Fruit fly (Drosophila melanogaster): ENCODE results near the gene velo.

The velo gene

dm6 chr3L:6783403-6783802, 30.9 kb upstream of the velo start:
- no peak for TF ChIP-seq N (GFP tag; optimal IDR thresholded peaks at IDR 0.05)
- no peak for TF ChIP-seq Dfd (GFP tag; optimal IDR thresholded peaks at IDR 0.05)
- TF ChIP-seq dmrt93B (GFP tag; optimal IDR thresholded peaks at IDR 0.05) = no peak
- TF ChIP-seq CG32264 (GFP tag; optimal IDR thresholded peaks at IDR 0.05) = no peak
- TF ChIP-seq br (GFP tag; optimal IDR thresholded peaks at IDR 0.05) = no peak
- no peak for TF ChIP-seq Rel (GFP tag; optimal IDR thresholded peaks at IDR 0.05)
- no peak for TF ChIP-seq Rel (tag; optimal IDR thresholded peaks at IDR 0.05)
- TF ChIP-seq Hnf4 (GFP tag; optimal IDR thresholded peaks at IDR 0.05) = no peak
- no peak for TF ChIP-seq lola (GFP tag; optimal IDR thresholded peaks at IDR 0.05)
- no peak for TF ChIP-seq Sp1 (GFP tag; optimal IDR thresholded peaks at IDR 0.05)
- no peak for TF ChIP-seq CrebA (GFP tag; optimal IDR thresholded peaks at IDR 0.05; ENCODE audit: borderline replicate concordance)
- TF ChIP-seq Dif (GFP tag; optimal IDR thresholded peaks at IDR 0.05; ENCODE audit: partially characterized antibody) = no peak
- TF ChIP-seq tai (GFP tag; optimal IDR thresholded peaks at IDR 0.05) = no peak
- TF ChIP-seq Myc (optimal IDR thresholded peaks at IDR 0.05) = no peak
- no peak for TF ChIP-seq sage (GFP tag; optimal IDR thresholded peaks at IDR 0.05)
- no peak for TF ChIP-seq HLH106 (tag; optimal IDR thresholded peaks at IDR 0.05)
- TF ChIP-seq Hr78 (GFP tag; optimal IDR thresholded peaks at IDR 0.05) = no peak
- TF ChIP-seq Mio (GFP tag; optimal IDR thresholded peaks at IDR 0.05) = no peak
- TF ChIP-seq Vsx2 (GFP tag; optimal IDR thresholded peaks at IDR 0.05; ENCODE audit: partially characterized antibody) = no peak
- TF ChIP-seq sv (GFP tag; optimal IDR thresholded peaks at IDR 0.05) = no peak

DNA sequence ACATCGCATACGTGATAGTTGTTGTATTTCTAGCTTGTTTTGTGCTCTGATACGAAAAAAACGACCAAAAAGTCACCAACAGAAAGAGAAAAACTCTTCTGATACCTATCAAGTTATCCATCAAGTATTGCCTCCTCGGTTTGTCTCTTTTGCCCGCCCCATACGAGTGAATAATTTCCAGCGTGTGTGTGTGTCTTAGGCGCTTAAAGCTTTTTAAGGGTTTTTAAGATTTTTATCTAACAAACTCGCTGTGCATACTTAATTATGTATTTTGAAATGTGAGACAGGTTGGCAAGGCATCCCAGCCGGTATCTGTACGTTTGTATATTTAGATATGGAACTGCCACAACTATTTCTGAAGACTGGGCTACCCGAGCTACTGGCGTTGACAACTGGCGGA, 26.8 kb upstream of the velo start:
- TF ChIP-seq Vsx2 (GFP tag; optimal IDR thresholded peaks at IDR 0.05; ENCODE audit: partially characterized antibody) (no peak), dsf (GFP tag; optimal IDR thresholded peaks at IDR 0.05; ENCODE audit: borderline replicate concordance) (no peak), Abd-B (GFP tag; optimal IDR thresholded peaks at IDR 0.05) (no peak), N (GFP tag; optimal IDR thresholded peaks at IDR 0.05) (no peak), HLH106 (tag; optimal IDR thresholded peaks at IDR 0.05) (no peak), brk (GFP tag; optimal IDR thresholded peaks at IDR 0.05) (no peak), tai (GFP tag; optimal IDR thresholded peaks at IDR 0.05) (no peak), ey (GFP tag; optimal IDR thresholded peaks at IDR 0.05) (no peak), sv (GFP tag; optimal IDR thresholded peaks at IDR 0.05) (no peak), CG32264 (GFP tag; optimal IDR thresholded peaks at IDR 0.05) (no peak), OdsH (GFP tag; optimal IDR thresholded peaks at IDR 0.05) (no peak), Sp1 (GFP tag; optimal IDR thresholded peaks at IDR 0.05) (no peak), Hnf4 (GFP tag; optimal IDR thresholded peaks at IDR 0.05) (no peak), Dfd (GFP tag; optimal IDR thresholded peaks at IDR 0.05) (no peak), foxo (GFP tag; optimal IDR thresholded peaks at IDR 0.05) (no peak), lola (GFP tag; optimal IDR thresholded peaks at IDR 0.05) (no peak), Jra (GFP tag; optimal IDR thresholded peaks at IDR 0.05) (no peak), fru (GFP tag; optimal IDR thresholded peaks at IDR 0.05) (no peak), dl (GFP tag; optimal IDR thresholded peaks at IDR 0.05; ENCODE audit: insufficient read depth in 1 of 2, partially characterized antibody in 2 of 2) (no peak), Dif (GFP tag; optimal IDR thresholded peaks at IDR 0.05; ENCODE audit: partially characterized antibody) (no peak)

dm6 chr3L:6778804-6779289, 26.3 kb upstream of the velo start:
- TF ChIP-seq sage (GFP tag; optimal IDR thresholded peaks at IDR 0.05) (no peak), dsf (GFP tag; optimal IDR thresholded peaks at IDR 0.05; ENCODE audit: borderline replicate concordance) (no peak), lola (GFP tag; optimal IDR thresholded peaks at IDR 0.05) (no peak), fru (GFP tag; optimal IDR thresholded peaks at IDR 0.05) (no peak), dmrt93B (GFP tag; optimal IDR thresholded peaks at IDR 0.05) (no peak), CG32264 (GFP tag; optimal IDR thresholded peaks at IDR 0.05) (no peak), Vsx2 (GFP tag; optimal IDR thresholded peaks at IDR 0.05; ENCODE audit: partially characterized antibody) (no peak), h (GFP tag; optimal IDR thresholded peaks at IDR 0.05) (no peak), Rel (GFP tag; optimal IDR thresholded peaks at IDR 0.05) (no peak), Rel (tag; optimal IDR thresholded peaks at IDR 0.05) (no peak), sv (GFP tag; optimal IDR thresholded peaks at IDR 0.05) (no peak), woc (GFP tag; optimal IDR thresholded peaks at IDR 0.05) (no peak), HLH106 (tag; optimal IDR thresholded peaks at IDR 0.05) (no peak)

- no peak for TF ChIP-seq brk (GFP tag; optimal IDR thresholded peaks at IDR 0.05)
- TF ChIP-seq Hr83 (GFP tag; optimal IDR thresholded peaks at IDR 0.05; ENCODE audit: poor library complexity, severe bottlenecking) = no peak
- no peak for TF ChIP-seq CG32264 (GFP tag; optimal IDR thresholded peaks at IDR 0.05)
- TF ChIP-seq ey (GFP tag; optimal IDR thresholded peaks at IDR 0.05) = no peak
- TF ChIP-seq jim (GFP tag; optimal IDR thresholded peaks at IDR 0.05) = no peak
- no peak for TF ChIP-seq woc (GFP tag; optimal IDR thresholded peaks at IDR 0.05)
- no peak for TF ChIP-seq usp (GFP tag; optimal IDR thresholded peaks at IDR 0.05)
- no peak for TF ChIP-seq Dif (GFP tag; optimal IDR thresholded peaks at IDR 0.05; ENCODE audit: partially characterized antibody)
- TF ChIP-seq sage (GFP tag; optimal IDR thresholded peaks at IDR 0.05) = no peak
- TF ChIP-seq Vsx2 (GFP tag; optimal IDR thresholded peaks at IDR 0.05; ENCODE audit: partially characterized antibody) = no peak
- no peak for TF ChIP-seq Rel (GFP tag; optimal IDR thresholded peaks at IDR 0.05)
- no peak for TF ChIP-seq Rel (tag; optimal IDR thresholded peaks at IDR 0.05)
- no peak for TF ChIP-seq Hr78 (GFP tag; optimal IDR thresholded peaks at IDR 0.05)
- no peak for TF ChIP-seq br (GFP tag; optimal IDR thresholded peaks at IDR 0.05)
- TF ChIP-seq dmrt93B (GFP tag; optimal IDR thresholded peaks at IDR 0.05) = no peak
- no peak for TF ChIP-seq Abd-B (GFP tag; optimal IDR thresholded peaks at IDR 0.05)
- no peak for TF ChIP-seq GATAd (GFP tag; optimal IDR thresholded peaks at IDR 0.05)
- no peak for TF ChIP-seq CrebA (GFP tag; optimal IDR thresholded peaks at IDR 0.05; ENCODE audit: borderline replicate concordance)
- TF ChIP-seq Jra (GFP tag; optimal IDR thresholded peaks at IDR 0.05) = no peak
- no peak for TF ChIP-seq lola (GFP tag; optimal IDR thresholded peaks at IDR 0.05)
- no peak for TF ChIP-seq tai (GFP tag; optimal IDR thresholded peaks at IDR 0.05)
Observed at dm6 chr3L:6777614-6778013, 25.1 kb upstream of the velo start.

Data from whole organism, wandering third instar larva.